Worm (Caenorhabditis elegans) whole organism, L2 larva: ENCODE measurements around the gene ZC13.1.

Experiments
- R02D3.7 ChIP-seq: fragments of 150-350 bp; optimal IDR thresholded peaks from 2 replicates; lab custom pipeline; 2014; ENCODE audit warnings: missing biosample characterization, missing genetic modification characterization
- ZK546.5 ChIP-seq: sonication (generic microtip); optimal IDR thresholded peaks from 2 replicates; lab custom pipeline; 2017; ENCODE audit warnings: missing biosample characterization, missing genetic modification characterization
- egl-27 ChIP-seq: sonication (generic microtip); optimal IDR thresholded peaks from 3 replicates; lab custom pipeline; 2017; ENCODE audit warnings: missing biosample characterization, missing genetic modification reagents, missing genetic modification characterization
- gmeb-1 ChIP-seq: fragments of 150-350 bp; optimal IDR thresholded peaks from 2 replicates; lab custom pipeline; 2014; ENCODE audit warnings: missing biosample characterization, missing genetic modification characterization
- lin-39 ChIP-seq: fragments of 150-350 bp; optimal IDR thresholded peaks from 2 replicates; lab custom pipeline; 2014; ENCODE audit warnings: missing biosample characterization, missing genetic modification reagents, missing genetic modification characterization
- nhr-10 ChIP-seq: sonication (generic microtip); optimal IDR thresholded peaks from 2 replicates; lab custom pipeline; 2017; ENCODE audit warnings: missing biosample characterization, missing genetic modification characterization
- nhr-25 ChIP-seq: fragments of 150-350 bp; sonication (generic microtip); optimal IDR thresholded peaks from 3 replicates; lab custom pipeline; 2014; ENCODE audit warnings: missing biosample characterization, missing genetic modification characterization
- snpc-4 ChIP-seq: fragments of 150-350 bp; optimal IDR thresholded peaks from 2 replicates; lab custom pipeline; 2014; ENCODE audit warnings: missing biosample characterization, missing genetic modification characterization
- unc-62 ChIP-seq: fragments of 150-350 bp; optimal IDR thresholded peaks from 2 replicates; lab custom pipeline; 2014; ENCODE audit warnings: missing biosample characterization, missing genetic modification reagents, missing genetic modification characterization
- zag-1 ChIP-seq: fragments of 150-350 bp; optimal IDR thresholded peaks from 2 replicates; lab custom pipeline; 2014; ENCODE audit warnings: missing biosample characterization, missing genetic modification characterization
- ztf-11 ChIP-seq: sonication (generic microtip); optimal IDR thresholded peaks from 2 replicates; lab custom pipeline; 2017; ENCODE audit warnings: missing biosample characterization, missing genetic modification characterization

DNA sequence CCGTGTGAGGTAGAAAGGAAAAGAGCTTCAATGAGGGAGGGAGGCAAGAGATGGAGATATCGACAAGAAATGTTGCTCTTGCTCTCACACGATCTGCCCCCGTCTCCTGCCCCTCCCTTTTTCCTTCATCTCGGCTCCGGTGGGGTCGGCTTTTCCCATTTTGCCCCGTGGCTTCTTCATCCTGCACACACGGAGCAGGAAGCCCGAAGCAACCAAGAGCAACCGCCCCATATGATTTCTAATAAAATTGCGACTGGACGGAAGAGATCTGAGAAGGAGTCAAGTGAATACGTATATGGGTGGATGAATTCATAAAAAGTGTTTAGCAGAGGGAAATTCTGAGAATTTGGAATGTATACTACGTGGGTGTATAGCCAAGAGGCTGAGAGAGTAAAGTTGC, 32.4 kb upstream of the ZC13.1 start:
- no peak for TF ChIP-seq snpc-4
- no peak for TF ChIP-seq R02D3.7 (tag; lab: Kevin White, UChicago)
- no peak for TF ChIP-seq unc-62 (GFP tag; lab: Kevin White, UChicago)
- no peak for TF ChIP-seq ztf-11 (tag; lab: Kevin White, UChicago)
- TF ChIP-seq nhr-25 (tag; lab: Kevin White, UChicago): no peak
- no peak for TF ChIP-seq nhr-10 (tag; lab: Kevin White, UChicago)
- no peak for TF ChIP-seq zag-1 (tag; lab: Kevin White, UChicago)
- TF ChIP-seq gmeb-1 (tag; lab: Kevin White, UChicago): no peak
- TF ChIP-seq egl-27: no peak
- TF ChIP-seq lin-39 (tag; lab: Kevin White, UChicago): no peak
- TF ChIP-seq ZK546.5 (tag; lab: Kevin White, UChicago): no peak
